Worm (Caenorhabditis elegans) whole organism, L1 larva: Measurements from ENCODE around the gene atf-4.

ENCODE experiments used
- F16B12.6 ChIP-seq: fragments of 150-350 bp; optimal IDR thresholded peaks from 2 replicates; lab custom pipeline; 2014; ENCODE audit warnings: missing biosample characterization, missing genetic modification characterization
- aha-1 ChIP-seq: fragments of 150-350 bp; optimal IDR thresholded peaks from 2 replicates; lab custom pipeline; 2014; ENCODE audit warnings: missing biosample characterization, missing genetic modification characterization
- aly-2 ChIP-seq: fragments of 150-350 bp; optimal IDR thresholded peaks from 2 replicates; lab custom pipeline; 2014; ENCODE audit warnings: missing biosample characterization, missing genetic modification characterization
- ceh-8 ChIP-seq: fragments of 200-800 bp; sonication (Bioruptor generic); optimal IDR thresholded peaks from 2 replicates; lab custom pipeline; 2018; ENCODE audit warnings: mild to moderate bottlenecking, missing genetic modification characterization, moderate library complexity, missing compliant biosample characterization
- ceh-88 ChIP-seq: fragments of 200-800 bp; sonication (Bioruptor generic); IDR thresholded peaks from 2 replicates; pipeline ENCODE4 v1.3.6; 2022; ENCODE audit warnings: missing genetic modification characterization, missing compliant biosample characterization
- fos-1 ChIP-seq: fragments of 150-350 bp; optimal IDR thresholded peaks from 2 replicates; lab custom pipeline; 2014; ENCODE audit warnings: missing biosample characterization, missing genetic modification characterization
- lsy-2 ChIP-seq, 2 experiments: fragments of 150-350 bp; optimal IDR thresholded peaks; 2 replicates each; lab custom pipeline; 2014; ENCODE audit warnings: missing biosample characterization in 2 of 2, missing genetic modification characterization in 2 of 2
- nhr-76 ChIP-seq: sonication (generic microtip); optimal IDR thresholded peaks from 2 replicates; lab custom pipeline; 2017; ENCODE audit warnings: missing biosample characterization, missing genetic modification characterization
- pag-3 ChIP-seq: sonication (generic microtip); optimal IDR thresholded peaks from 2 replicates; lab custom pipeline; 2017; ENCODE audit warnings: missing genetic modification characterization, mild to moderate bottlenecking, missing compliant biosample characterization, antibody characterized with exemption, borderline replicate concordance; ENCODE audit not compliant: insufficient read depth
- pqm-1 ChIP-seq: sonication (generic microtip); optimal IDR thresholded peaks from 3 replicates; lab custom pipeline; 2017; ENCODE audit warnings: missing biosample characterization, missing genetic modification characterization
- ztf-11 ChIP-seq, 2 experiments: sonication (generic microtip); optimal IDR thresholded peaks; 2 replicates each; lab custom pipeline; 2016 to 2017; ENCODE audit warnings: missing genetic modification characterization in 2 of 2, missing biosample characterization in 1 of 2, missing compliant biosample characterization in 1 of 2

- TF ChIP-seq aly-2 (tag; lab: Kevin White, UChicago) (no peak), pqm-1 (tag; lab: Kevin White, UChicago) (no peak), aha-1 (tag; lab: Kevin White, UChicago) (no peak), pag-3 (tag; lab: Kevin White, UChicago) (no peak), ceh-88 (GFP tag; lab: Robert Waterston, UW) (no peak), F16B12.6 (tag; lab: Kevin White, UChicago) (no peak), ceh-8 (GFP tag; lab: Kevin White, UChicago) (no peak), lsy-2 (tag; optimal IDR thresholded peaks at IDR 0.05; lab: Kevin White, UChicago) (no peak), fos-1 (tag; lab: Kevin White, UChicago) (no peak), ztf-11 (tag; optimal IDR thresholded peaks at IDR 0.05; lab: Kevin White, UChicago) (no peak), nhr-76 (tag; lab: Kevin White, UChicago) (no peak)
These were observed 38.4 kb upstream of the atf-4 start, which contains the start of gene acd-3 for ce11 chrX:14849054-14849453.
